Fruit fly (Drosophila melanogaster): Measurements from ENCODE around the gene RpL17.

Gene RpL17

dm6 chrX:6694105-6694788 is 49.8 kb downstream of the RpL17 start:
- TF ChIP-seq CG15710 (tag; optimal IDR thresholded peaks at IDR 0.05) (peak; percentile 10), D1 (tag; optimal IDR thresholded peaks at IDR 0.05) (no peak), CG32121 (GFP tag; IDR thresholded peaks at IDR 0.05) (0 out of 2 replicates have a peak, but pooled peaks have one; percentile 18), Pif1B (GFP tag; optimal IDR thresholded peaks at IDR 0.05) (no peak), CG13204 (GFP tag; optimal IDR thresholded peaks at IDR 0.05) (peak; percentile 73)

Data from whole organism, pupa.